Worm (Caenorhabditis elegans): ENCODE results near the gene C06G4.4.

ce11 chrIII:7952077-7952765, 25.4 kb downstream of the C06G4.4 start, which contains the start of gene C29E4.15:
- TF ChIP-seq pqm-1 (tag; optimal IDR thresholded peaks at IDR 0.05) (no peak), lir-3 (tag; optimal IDR thresholded peaks at IDR 0.05) (no peak), F49E8.2 (tag; optimal IDR thresholded peaks at IDR 0.05; ENCODE audit: borderline replicate concordance) (no peak), unc-130 (GFP tag; optimal IDR thresholded peaks at IDR 0.05) (no peak), egl-27 (tag; optimal IDR thresholded peaks at IDR 0.05) (no peak), snpc-4 (tag; optimal IDR thresholded peaks at IDR 0.05) (no peak), lin-13 (GFP tag; optimal IDR thresholded peaks at IDR 0.05) (no peak), set-16 (GFP tag; IDR thresholded peaks at IDR 0.05) (no peak), skn-1 (tag; optimal IDR thresholded peaks at IDR 0.05) (no peak), unc-62 (GFP tag; optimal IDR thresholded peaks at IDR 0.05 in 1 of 2) (peak in 1 of 2 experiments; percentile 86), unc-62 (tag; optimal IDR thresholded peaks at IDR 0.05) (no peak), nhr-11 (tag; optimal IDR thresholded peaks at IDR 0.05) (no peak), ztf-11 (tag; optimal IDR thresholded peaks at IDR 0.05) (no peak)

All from whole organism, L4 larva.